Fruit fly (Drosophila melanogaster): ENCODE results near the gene CG6168.

CG6168 gene

DNA sequence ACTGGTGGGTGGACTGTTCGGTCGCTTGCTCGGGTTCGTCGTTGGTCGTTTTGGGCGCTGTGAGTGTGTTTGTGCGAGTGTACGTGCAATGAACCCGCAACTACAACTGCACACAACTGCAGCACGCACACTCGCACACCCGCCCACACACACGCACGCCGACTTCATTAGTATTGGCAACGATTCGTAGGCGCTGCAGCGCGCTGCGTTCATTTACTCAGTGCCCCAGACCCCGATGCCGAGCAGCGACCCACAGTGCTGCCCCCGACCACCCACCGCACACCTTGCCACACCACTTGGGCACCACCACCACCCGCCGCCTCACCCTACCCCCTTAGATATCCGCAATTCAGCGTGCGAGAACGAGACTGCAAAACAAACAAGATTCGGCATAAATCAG lies 44.9 kb upstream of the CG6168 start:
- TF ChIP-seq lz (GFP tag; optimal IDR thresholded peaks at IDR 0.05) (no peak), Hr4 (GFP tag; optimal IDR thresholded peaks at IDR 0.05) (no peak), CG1621 (tag; optimal IDR thresholded peaks at IDR 0.05) (peak; percentile 85), CG3032 (tag; optimal IDR thresholded peaks at IDR 0.05) (no peak), spab (GFP tag; optimal IDR thresholded peaks at IDR 0.05) (peak; percentile 14), CG11762 (GFP tag; optimal IDR thresholded peaks at IDR 0.05; ENCODE audit: insufficient read depth) (no peak), CG7368 (GFP tag; optimal IDR thresholded peaks at IDR 0.05) (peak; percentile 77), eg (GFP tag; IDR thresholded peaks at IDR 0.05) (peak; percentile 77), dsx (GFP tag; optimal IDR thresholded peaks at IDR 0.05; ENCODE audit: poor library complexity, severe bottlenecking) (peak; percentile 66), Hr39 (GFP tag; optimal IDR thresholded peaks at IDR 0.05) (no peak), CG8119 (GFP tag; IDR thresholded peaks at IDR 0.05) (peak; percentile 74; the same call in 2 of the 3 replicates), CG10631 (GFP tag; optimal IDR thresholded peaks at IDR 0.05) (no peak), CG6276 (GFP tag; optimal IDR thresholded peaks at IDR 0.05) (no peak), dac (GFP tag; optimal IDR thresholded peaks at IDR 0.05) (no peak), Gug (GFP tag; IDR thresholded peaks at IDR 0.05) (peak; percentile 25), Eip75B (GFP tag; optimal IDR thresholded peaks at IDR 0.05) (no peak), OdsH (GFP tag; optimal IDR thresholded peaks at IDR 0.05) (no peak), Ets21C (GFP tag; optimal IDR thresholded peaks at IDR 0.05) (no peak), achi (GFP tag; optimal IDR thresholded peaks at IDR 0.05) (no peak), CG3919 (GFP tag; optimal IDR thresholded peaks at IDR 0.05) (peak; percentile 17), pdm3 (GFP tag; optimal IDR thresholded peaks at IDR 0.05) (no peak), esn (GFP tag; optimal IDR thresholded peaks at IDR 0.05) (no peak), CG32006 (GFP tag; optimal IDR thresholded peaks at IDR 0.05) (no peak), CG11902 (GFP tag; optimal IDR thresholded peaks at IDR 0.05) (no peak), CG6792 (GFP tag; optimal IDR thresholded peaks at IDR 0.05) (no peak), CG6854 (GFP tag; optimal IDR thresholded peaks at IDR 0.05) (peak; percentile 32), CG9139 (GFP tag; optimal IDR thresholded peaks at IDR 0.05) (peak; percentile 54), Hr38 (GFP tag; optimal IDR thresholded peaks at IDR 0.05) (no peak), Lpt (GFP tag; optimal IDR thresholded peaks at IDR 0.05) (peak; percentile 84), Blimp-1 (GFP tag; optimal IDR thresholded peaks at IDR 0.05) (no peak), salr (GFP tag; optimal IDR thresholded peaks at IDR 0.05) (peak in 1 of 2 experiments; percentile 16), CG4318 (GFP tag; optimal IDR thresholded peaks at IDR 0.05) (no peak), CG16779 (tag; optimal IDR thresholded peaks at IDR 0.05) (peak; percentile 24), Sox15 (GFP tag; optimal IDR thresholded peaks at IDR 0.05) (no peak), fd85E (GFP tag; optimal IDR thresholded peaks at IDR 0.05) (no peak), CG8319 (GFP tag; optimal IDR thresholded peaks at IDR 0.05) (peak; percentile 11), fd59A (GFP tag; optimal IDR thresholded peaks at IDR 0.05) (no peak), svp (GFP tag) (no peak), CG11294 (GFP tag; IDR thresholded peaks at IDR 0.05) (no peak), CG15336 (GFP tag; IDR thresholded peaks at IDR 0.05) (peak; percentile 72), fkh (GFP tag; optimal IDR thresholded peaks at IDR 0.05) (no peak), CG6163 (GFP tag; IDR thresholded peaks at IDR 0.05) (peak; percentile 95), Met (GFP tag; optimal IDR thresholded peaks at IDR 0.05) (no peak), Ets96B (tag; optimal IDR thresholded peaks at IDR 0.05) (peak; percentile 34), vri (GFP tag; optimal IDR thresholded peaks at IDR 0.05) (no peak), Eip93F (GFP tag; optimal IDR thresholded peaks at IDR 0.05) (no peak), Eip78C (GFP tag) (no peak), topi (GFP tag; optimal IDR thresholded peaks at IDR 0.05) (no peak), Sox102F (GFP tag; optimal IDR thresholded peaks at IDR 0.05) (no peak), CG10669 (GFP tag; optimal IDR thresholded peaks at IDR 0.05) (no peak), CG8632 (GFP tag; optimal IDR thresholded peaks at IDR 0.05) (no peak), acj6 (GFP tag; optimal IDR thresholded peaks at IDR 0.05) (no peak), CG6808 (GFP tag; optimal IDR thresholded peaks at IDR 0.05) (peak; percentile 46)
